Fruit fly (Drosophila melanogaster) whole organism, embryonic: ENCODE data around the gene CG13605.

Experiments used
- BtbVII ChIP-seq: fragments of 200-800 bp; sonication (Bioruptor generic); optimal IDR thresholded peaks from 3 replicates; lab custom pipeline; 2017; ENCODE audit warnings: missing biosample characterization, mild to moderate bottlenecking, missing genetic modification characterization
- CG10209 ChIP-seq: fragments of 200-800 bp; sonication (Bioruptor generic); optimal IDR thresholded peaks from 3 replicates; lab custom pipeline; 2017; ENCODE audit warnings: missing biosample characterization, mild to moderate bottlenecking, missing genetic modification characterization, missing genetic modification reagents
- CG10565 ChIP-seq: fragments of 200-800 bp; sonication (Bioruptor generic); optimal IDR thresholded peaks from 3 replicates; lab custom pipeline; 2016; ENCODE audit warnings: missing biosample characterization, mild to moderate bottlenecking, missing genetic modification characterization
- CG10979 ChIP-seq: fragments of 200-800 bp; sonication (Bioruptor generic); optimal IDR thresholded peaks from 2 replicates; lab custom pipeline; 2018; ENCODE audit warnings: missing biosample characterization, mild to moderate bottlenecking, missing genetic modification characterization, moderate library complexity
- CG11456 ChIP-seq: fragments of 200-800 bp; sonication (Bioruptor generic); IDR thresholded peaks from 3 replicates; pipeline ENCODE4 v1.3.6; 2022; ENCODE audit warnings: missing biosample characterization, missing genetic modification characterization
- CG13424 ChIP-seq: fragments of 200-800 bp; sonication (Bioruptor generic); optimal IDR thresholded peaks from 2 replicates; lab custom pipeline; 2019; ENCODE audit warnings: missing biosample characterization, mild to moderate bottlenecking, missing genetic modification characterization, moderate library complexity
- CG1603 ChIP-seq: fragments of 200-800 bp; sonication (Bioruptor generic); optimal IDR thresholded peaks from 2 replicates; lab custom pipeline; 2019; ENCODE audit warnings: missing biosample characterization, mild to moderate bottlenecking, missing genetic modification characterization, moderate library complexity
- CG1792 ChIP-seq: fragments of 200-800 bp; sonication (Bioruptor generic); optimal IDR thresholded peaks from 2 replicates; lab custom pipeline; 2016; ENCODE audit warnings: missing biosample characterization, missing genetic modification characterization
- CG30020 ChIP-seq: fragments of 200-800 bp; optimal IDR thresholded peaks from 2 replicates; lab custom pipeline; 2019; ENCODE audit warnings: missing biosample characterization, mild to moderate bottlenecking, missing genetic modification characterization, moderate library complexity
- CG3838 ChIP-seq: fragments of 200-800 bp; sonication (Bioruptor generic); optimal IDR thresholded peaks from 3 replicates; lab custom pipeline; 2016; ENCODE audit warnings: missing biosample characterization, missing genetic modification characterization
- CG4617 ChIP-seq: fragments of 200-800 bp; sonication (Bioruptor generic); optimal IDR thresholded peaks from 3 replicates; lab custom pipeline; 2016; ENCODE audit warnings: missing biosample characterization, missing genetic modification characterization, borderline replicate concordance
- CG8281 ChIP-seq: fragments of 200-800 bp; sonication (Bioruptor generic); optimal IDR thresholded peaks from 2 replicates; lab custom pipeline; 2018; ENCODE audit warnings: missing biosample characterization, mild to moderate bottlenecking, missing genetic modification characterization, moderate library complexity
- CG8388 ChIP-seq: fragments of 200-800 bp; sonication (Bioruptor generic); optimal IDR thresholded peaks from 2 replicates; lab custom pipeline; 2019; ENCODE audit warnings: missing biosample characterization, mild to moderate bottlenecking, missing genetic modification characterization, moderate library complexity
- CG9876 ChIP-seq: fragments of 200-800 bp; sonication (Bioruptor generic); optimal IDR thresholded peaks from 2 replicates; lab custom pipeline; 2016; ENCODE audit warnings: missing biosample characterization, missing genetic modification characterization
- CkIIα-i1 ChIP-seq: fragments of 200-800 bp; sonication (Bioruptor generic); IDR thresholded peaks from 2 replicates; pipeline ENCODE4 v1.3.6; 2022; ENCODE audit warnings: missing biosample characterization, missing genetic modification characterization
- D19B ChIP-seq: fragments of 200-800 bp; sonication (Bioruptor generic); optimal IDR thresholded peaks from 2 replicates; lab custom pipeline; 2017; ENCODE audit warnings: missing biosample characterization, mild to moderate bottlenecking, missing genetic modification characterization
- Dip3 ChIP-seq: fragments of 200-800 bp; sonication (Bioruptor generic); optimal IDR thresholded peaks from 3 replicates; lab custom pipeline; 2016; ENCODE audit warnings: missing biosample characterization, missing genetic modification characterization
- Drgx ChIP-seq: fragments of 200-800 bp; sonication (Bioruptor generic); IDR thresholded peaks from 2 replicates; pipeline ENCODE4 v1.3.6; 2022; ENCODE audit warnings: missing biosample characterization, missing genetic modification characterization
- E2f2 ChIP-seq: fragments of 200-800 bp; sonication (Bioruptor generic); IDR thresholded peaks from 2 replicates; pipeline ENCODE4 v1.3.6; 2022; ENCODE audit warnings: missing biosample characterization, missing genetic modification characterization
- Eip74EF ChIP-seq, 2 experiments: fragments of 200-800 bp in 1 of 2; fragments of >200 bp in 1 of 2; sonication (Bioruptor generic) in 1 of 2; optimal IDR thresholded peaks; 2 replicates each; lab custom pipeline; 2017 to 2019; ENCODE audit warnings: missing biosample characterization in 2 of 2, missing genetic modification characterization in 2 of 2, mild to moderate bottlenecking in 1 of 2, moderate library complexity in 1 of 2
- H2.0 ChIP-seq: fragments of 200-800 bp; sonication (Bioruptor generic); IDR thresholded peaks from 2 replicates; pipeline ENCODE4 v1.3.6; 2022; ENCODE audit warnings: missing biosample characterization, missing genetic modification characterization
- HmgD ChIP-seq: fragments of 200-800 bp; sonication (Bioruptor generic); optimal IDR thresholded peaks from 3 replicates; lab custom pipeline; 2016; ENCODE audit warnings: missing biosample characterization, missing genetic modification characterization
- Hsf ChIP-seq: fragments of 200-800 bp; sonication (Bioruptor generic); optimal IDR thresholded peaks from 3 replicates; lab custom pipeline; 2016; ENCODE audit warnings: missing biosample characterization, missing genetic modification characterization
- Kr ChIP-seq: fragments of 200-800 bp; sonication (Bioruptor generic); optimal IDR thresholded peaks from 2 replicates; lab custom pipeline; 2017; ENCODE audit warnings: missing biosample characterization, mild to moderate bottlenecking, missing genetic modification characterization
- Lhr ChIP-seq: fragments of 200-800 bp; sonication (Bioruptor generic); optimal IDR thresholded peaks from 3 replicates; lab custom pipeline; 2017; ENCODE audit warnings: mild to moderate bottlenecking, missing biosample characterization, missing genetic modification reagents, missing genetic modification characterization
- Nf-YC ChIP-seq: fragments of 200-800 bp; optimal IDR thresholded peaks from 3 replicates; lab custom pipeline; 2019; ENCODE audit warnings: missing biosample characterization, mild to moderate bottlenecking, missing genetic modification characterization, moderate library complexity
- Oli ChIP-seq: fragments of 200-800 bp; sonication (Bioruptor generic); optimal IDR thresholded peaks from 2 replicates; lab custom pipeline; 2018; ENCODE audit warnings: missing biosample characterization, mild to moderate bottlenecking, missing genetic modification characterization, moderate library complexity
- Rx ChIP-seq: fragments of 200-800 bp; sonication (Bioruptor generic); IDR thresholded peaks from 2 replicates; pipeline ENCODE4 v1.3.6; 2022; ENCODE audit warnings: missing biosample characterization, missing genetic modification characterization
- Side ChIP-seq: fragments of 200-800 bp; sonication (Bioruptor generic); optimal IDR thresholded peaks from 2 replicates; lab custom pipeline; 2016; ENCODE audit warnings: missing biosample characterization, missing genetic modification characterization
- Six4 ChIP-seq: fragments of 200-800 bp; sonication (Bioruptor generic); optimal IDR thresholded peaks from 2 replicates; lab custom pipeline; 2016; ENCODE audit warnings: missing biosample characterization, missing genetic modification characterization
- Sry-β ChIP-seq: fragments of 200-800 bp; sonication (Bioruptor generic); optimal IDR thresholded peaks from 2 replicates; lab custom pipeline; 2018; ENCODE audit warnings: missing biosample characterization, mild to moderate bottlenecking, missing genetic modification characterization, moderate library complexity
- YL-1 ChIP-seq: fragments of 200-800 bp; sonication (Bioruptor generic); optimal IDR thresholded peaks from 3 replicates; lab custom pipeline; 2017; ENCODE audit warnings: missing biosample characterization, mild to moderate bottlenecking, missing genetic modification characterization
- bab2 ChIP-seq: fragments of 200-800 bp; sonication (Bioruptor generic); optimal IDR thresholded peaks from 2 replicates; lab custom pipeline; 2016; ENCODE audit warnings: missing biosample characterization, missing genetic modification characterization
- bcd ChIP-seq: fragments of 200-800 bp; sonication (Bioruptor generic); optimal IDR thresholded peaks from 2 replicates; lab custom pipeline; 2017; ENCODE audit warnings: missing biosample characterization, mild to moderate bottlenecking, missing genetic modification characterization
- bigmax ChIP-seq: fragments of 200-800 bp; sonication (Bioruptor generic); optimal IDR thresholded peaks from 2 replicates; lab custom pipeline; 2018; ENCODE audit warnings: missing biosample characterization, mild to moderate bottlenecking, missing genetic modification characterization
- br ChIP-seq: fragments of >200 bp; optimal IDR thresholded peaks from 2 replicates; lab custom pipeline; 2017
- cas ChIP-seq: fragments of 200-800 bp; sonication (Bioruptor generic); IDR thresholded peaks from 2 replicates; pipeline ENCODE4 v1.3.6; 2022; ENCODE audit warnings: missing biosample characterization, missing genetic modification characterization
- crp ChIP-seq, 2 experiments: fragments of 200-800 bp; sonication (Bioruptor generic); optimal IDR thresholded peaks; 2 replicates in 1 of 2; 3 replicates in 1 of 2; lab custom pipeline; 2017; ENCODE audit warnings: missing biosample characterization in 2 of 2, missing genetic modification characterization in 2 of 2, mild to moderate bottlenecking in 1 of 2, moderate library complexity in 1 of 2
- ewg ChIP-seq: fragments of 200-800 bp; sonication (Bioruptor generic); optimal IDR thresholded peaks from 3 replicates; lab custom pipeline; 2017; ENCODE audit warnings: mild to moderate bottlenecking, missing biosample characterization, missing genetic modification reagents, missing genetic modification characterization
- hbn ChIP-seq: fragments of 200-800 bp; sonication (Bioruptor generic); IDR thresholded peaks from 2 replicates; pipeline ENCODE4 v1.3.6; 2022; ENCODE audit warnings: missing biosample characterization, missing genetic modification characterization; ENCODE audit not compliant: partially characterized antibody
- her ChIP-seq: fragments of 200-800 bp; sonication (Bioruptor generic); optimal IDR thresholded peaks from 2 replicates; lab custom pipeline; 2016; ENCODE audit warnings: missing biosample characterization, missing genetic modification characterization
- hkb ChIP-seq, 2 experiments: fragments of 200-800 bp in 1 of 2; fragments of >200 bp in 1 of 2; sonication (Bioruptor generic) in 1 of 2; IDR thresholded peaks in 1 of 2; optimal IDR thresholded peaks in 1 of 2; 2 replicates each; pipeline versions ENCODE4 v1.3.6 to Lab custom; 2017 to 2022; ENCODE audit warnings: missing biosample characterization in 1 of 2, missing genetic modification characterization in 1 of 2
- jing ChIP-seq: fragments of 200-800 bp; sonication (Bioruptor generic); optimal IDR thresholded peaks from 2 replicates; lab custom pipeline; 2018; ENCODE audit warnings: missing biosample characterization, mild to moderate bottlenecking, missing genetic modification characterization
- mld ChIP-seq: fragments of 200-800 bp; sonication (Bioruptor generic); IDR thresholded peaks from 3 replicates; pipeline ENCODE4 v1.3.6; 2022; ENCODE audit warnings: missing biosample characterization, missing genetic modification characterization; ENCODE audit not compliant: partially characterized antibody
- pfk ChIP-seq: fragments of 200-800 bp; sonication (Bioruptor generic); optimal IDR thresholded peaks from 2 replicates; lab custom pipeline; 2018; ENCODE audit warnings: missing biosample characterization, mild to moderate bottlenecking, missing genetic modification characterization, moderate library complexity
- pho ChIP-seq: fragments of 200-800 bp; sonication (Bioruptor generic); optimal IDR thresholded peaks from 2 replicates; lab custom pipeline; 2016; ENCODE audit warnings: missing biosample characterization, missing genetic modification characterization
- run ChIP-seq: fragments of 200-800 bp; sonication (Bioruptor generic); optimal IDR thresholded peaks from 3 replicates; lab custom pipeline; 2018; ENCODE audit warnings: missing biosample characterization, mild to moderate bottlenecking, missing genetic modification characterization
- trem ChIP-seq: fragments of 200-800 bp; optimal IDR thresholded peaks from 3 replicates; lab custom pipeline; 2019; ENCODE audit warnings: missing biosample characterization, mild to moderate bottlenecking, missing genetic modification characterization, moderate library complexity
- unc-4 ChIP-seq: fragments of 200-800 bp; sonication (Bioruptor generic); IDR thresholded peaks from 2 replicates; pipeline ENCODE4 v1.3.6; 2022; ENCODE audit warnings: missing biosample characterization, missing genetic modification characterization; ENCODE audit not compliant: partially characterized antibody
- zfh1 ChIP-seq: fragments of 200-800 bp; sonication (Bioruptor generic); IDR thresholded peaks from 3 replicates; pipeline ENCODE4 v1.3.6; 2022; ENCODE audit warnings: missing biosample characterization, missing genetic modification characterization
- zfh2 ChIP-seq: fragments of 200-800 bp; sonication (Bioruptor generic); optimal IDR thresholded peaks from 2 replicates; lab custom pipeline; 2016; ENCODE audit warnings: missing biosample characterization, missing genetic modification characterization

The CG13605 gene

dm6 chr3R:24134580-24134979 is 22.4 kb upstream of the CG13605 start, which contains the start of gene Sec10 (continued):
- TF ChIP-seq hkb (optimal IDR thresholded peaks at IDR 0.05; lab: Kevin White, UChicago) (no peak), hkb (GFP tag; IDR thresholded peaks at IDR 0.05; lab: Robert Waterston, UW) (peak; percentile 41; the same call in 1 of the 2 replicates), bab2 (GFP tag; lab: Kevin White, UChicago) (no peak), jing (GFP tag; lab: Kevin White, UChicago) (no peak), Kr (GFP tag; lab: Kevin White, UChicago) (no peak), run (tag; lab: Kevin White, UChicago) (no peak), ewg (no peak), bigmax (GFP tag; lab: Kevin White, UChicago) (peak; percentile 36), CG8388 (no peak), YL-1 (GFP tag; lab: Kevin White, UChicago) (peak; percentile 83), cas (GFP tag; lab: Robert Waterston, UW) (no peak), mld (GFP tag; lab: Robert Waterston, UW) (no peak), Six4 (GFP tag; lab: Kevin White, UChicago) (no peak), hbn (GFP tag; lab: Robert Waterston, UW) (peak; percentile 13; the same call in 1 of the 2 replicates), Nf-YC (tag; lab: Kevin White, UChicago) (no peak), br (no peak), CG13424 (tag; lab: Kevin White, UChicago) (no peak), HmgD (GFP tag; lab: Kevin White, UChicago) (no peak), Side (no peak), CG10565 (GFP tag; lab: Kevin White, UChicago) (no peak), CG9876 (GFP tag; lab: Kevin White, UChicago) (no peak), CG10209 (GFP tag; lab: Kevin White, UChicago) (no peak), Dip3 (GFP tag; lab: Kevin White, UChicago) (no peak), Oli (tag; lab: Kevin White, UChicago) (no peak), Eip74EF (GFP tag; optimal IDR thresholded peaks at IDR 0.05; lab: Kevin White, UChicago) (no peak), D19B (GFP tag; lab: Kevin White, UChicago) (no peak), CG30020 (tag; lab: Kevin White, UChicago) (no peak), CG11456 (GFP tag; lab: Robert Waterston, UW) (no peak), Hsf (peak; percentile 3), CG1603 (no peak), CG8281 (tag; lab: Kevin White, UChicago) (no peak), CG10979 (tag; lab: Kevin White, UChicago) (no peak), her (no peak), Sry-β (GFP tag; lab: Kevin White, UChicago) (no peak), pfk (GFP tag; lab: Kevin White, UChicago) (no peak), trem (tag; lab: Kevin White, UChicago) (peak; percentile 81), CG3838 (peak; percentile 99), E2f2 (GFP tag; lab: Robert Waterston, UW) (peak; percentile 89), unc-4 (GFP tag; lab: Robert Waterston, UW) (no peak), BtbVII (no peak), Drgx (GFP tag; lab: Robert Waterston, UW) (no peak), crp (GFP tag; optimal IDR thresholded peaks at IDR 0.05; lab: Kevin White, UChicago) (peak; percentile 90 to 97), CkIIα-i1 (GFP tag; lab: Robert Waterston, UW) (no peak), CG1792 (GFP tag; lab: Kevin White, UChicago) (no peak), Rx (GFP tag; lab: Robert Waterston, UW) (no peak), zfh1 (GFP tag; lab: Robert Waterston, UW) (no peak), pho (no peak), CG4617 (GFP tag; lab: Kevin White, UChicago) (peak; percentile 43), Lhr (GFP tag; lab: Kevin White, UChicago) (peak; percentile 30), bcd (GFP tag; lab: Kevin White, UChicago) (no peak), zfh2 (GFP tag; lab: Kevin White, UChicago) (no peak), H2.0 (GFP tag; lab: Robert Waterston, UW) (no peak)
